Worm (Caenorhabditis elegans) whole organism, late embryonic: ENCODE results near the gene phat-3.

Source experiments
- ama-1 ChIP-seq: fragments of 150-350 bp; optimal IDR thresholded peaks from 2 replicates; lab custom pipeline; 2014
- hlh-6 ChIP-seq: sonication (generic microtip); optimal IDR thresholded peaks from 2 replicates; lab custom pipeline; 2016; ENCODE audit warnings: missing genotype, missing genetic modification characterization, missing compliant biosample characterization
- madf-2 ChIP-seq: sonication (generic microtip); optimal IDR thresholded peaks from 2 replicates; lab custom pipeline; 2017; ENCODE audit warnings: missing genetic modification characterization, missing compliant biosample characterization

ce11 chrV:4021776-4022175, 22.0 kb upstream of the phat-3 start, which contains the start of gene K09D9.14:
- no peak for TF ChIP-seq hlh-6
- TF ChIP-seq madf-2 (tag; lab: Kevin White, UChicago) = no peak
- TF ChIP-seq ama-1 (lab: Kevin White, UChicago) = no peak
